Worm (Caenorhabditis elegans) whole organism, L2 larva: Measurements from ENCODE around the gene srbc-2.

Experiments used
- egl-27 ChIP-seq: sonication (generic microtip); optimal IDR thresholded peaks from 3 replicates; lab custom pipeline; 2017; ENCODE audit warnings: missing biosample characterization, missing genetic modification reagents, missing genetic modification characterization
- unc-62 ChIP-seq: fragments of 150-350 bp; optimal IDR thresholded peaks from 2 replicates; lab custom pipeline; 2014; ENCODE audit warnings: missing biosample characterization, missing genetic modification reagents, missing genetic modification characterization

- TF ChIP-seq egl-27: no peak
- no peak for TF ChIP-seq unc-62 (GFP tag; lab: Kevin White, UChicago)
Observed at ce11 chrV:3372673-3373072, 4.2 kb downstream of the srbc-2 start, which contains the start of gene srx-121.
